Fruit fly (Drosophila melanogaster) whole organism, prepupa: ENCODE data around the gene CG3652.

ENCODE experiments used
- CG10669 ChIP-seq: fragments of 200-800 bp; sonication (Bioruptor generic); optimal IDR thresholded peaks from 3 replicates; lab custom pipeline; 2018; ENCODE audit warnings: missing biosample characterization, mild to moderate bottlenecking, missing genetic modification characterization, moderate library complexity
- CG3032 ChIP-seq: fragments of 200-800 bp; optimal IDR thresholded peaks from 2 replicates; lab custom pipeline; 2019; ENCODE audit warnings: missing biosample characterization, mild to moderate bottlenecking, missing genetic modification characterization, moderate library complexity
- CG6854 ChIP-seq: fragments of 200-800 bp; sonication (Bioruptor generic); optimal IDR thresholded peaks from 2 replicates; lab custom pipeline; 2017; ENCODE audit warnings: missing biosample characterization, mild to moderate bottlenecking, missing genetic modification characterization
- dac ChIP-seq: fragments of 200-800 bp; sonication (Bioruptor generic); optimal IDR thresholded peaks from 2 replicates; lab custom pipeline; 2017; ENCODE audit warnings: missing biosample characterization, mild to moderate bottlenecking, missing genetic modification characterization
- eg ChIP-seq: fragments of 200-800 bp; sonication (Bioruptor generic); IDR thresholded peaks from 3 replicates; pipeline ENCODE4 v1.3.6; 2022; ENCODE audit warnings: missing biosample characterization, missing genetic modification characterization
- spab ChIP-seq: fragments of 200-800 bp; sonication (Bioruptor generic); optimal IDR thresholded peaks from 2 replicates; lab custom pipeline; 2017; ENCODE audit warnings: missing biosample characterization, mild to moderate bottlenecking, missing genetic modification characterization, missing genetic modification reagents
- ss ChIP-seq, 2 experiments: fragments of 200-800 bp; sonication (Bioruptor generic); optimal IDR thresholded peaks; 2 replicates in 1 of 2; 3 replicates in 1 of 2; lab custom pipeline; 2017 to 2018; ENCODE audit warnings: mild to moderate bottlenecking in 2 of 2, missing biosample characterization in 2 of 2, missing genetic modification characterization in 2 of 2, moderate library complexity in 1 of 2

DNA sequence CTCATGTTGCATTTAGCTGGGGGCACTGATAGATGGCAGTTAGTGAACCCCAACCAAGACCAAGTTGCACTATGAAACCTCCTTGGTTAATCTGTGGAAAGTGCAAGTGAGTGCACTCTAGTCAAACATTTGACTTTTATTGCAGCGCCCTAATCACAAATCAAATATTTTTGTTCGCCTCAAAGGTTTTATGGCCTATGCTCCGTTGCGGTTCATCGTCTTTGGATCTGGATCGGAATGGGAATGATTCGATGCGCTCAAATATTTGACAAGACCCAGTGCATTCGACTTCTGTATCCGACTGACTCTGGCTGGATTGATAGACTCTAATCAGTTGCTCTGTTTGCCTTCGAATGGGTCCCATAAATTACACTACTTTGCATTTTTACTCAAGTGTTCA is 28.8 kb downstream of the CG3652 start:
- TF ChIP-seq ss (GFP tag; optimal IDR thresholded peaks at IDR 0.05; lab: Kevin White, UChicago) (no peak), CG6854 (GFP tag; lab: Kevin White, UChicago) (no peak), dac (GFP tag; lab: Kevin White, UChicago) (no peak), CG10669 (GFP tag; lab: Kevin White, UChicago) (no peak), spab (GFP tag; lab: Kevin White, UChicago) (no peak), eg (GFP tag; lab: Robert Waterston, UW) (no peak), CG3032 (tag; lab: Kevin White, UChicago) (no peak)
